Worm (Caenorhabditis elegans): ENCODE measurements around the gene cin-4.
A peak's percentile ranks its signal among the peaks of the same experiment; 100 is the strongest.

Gene cin-4

DNA sequence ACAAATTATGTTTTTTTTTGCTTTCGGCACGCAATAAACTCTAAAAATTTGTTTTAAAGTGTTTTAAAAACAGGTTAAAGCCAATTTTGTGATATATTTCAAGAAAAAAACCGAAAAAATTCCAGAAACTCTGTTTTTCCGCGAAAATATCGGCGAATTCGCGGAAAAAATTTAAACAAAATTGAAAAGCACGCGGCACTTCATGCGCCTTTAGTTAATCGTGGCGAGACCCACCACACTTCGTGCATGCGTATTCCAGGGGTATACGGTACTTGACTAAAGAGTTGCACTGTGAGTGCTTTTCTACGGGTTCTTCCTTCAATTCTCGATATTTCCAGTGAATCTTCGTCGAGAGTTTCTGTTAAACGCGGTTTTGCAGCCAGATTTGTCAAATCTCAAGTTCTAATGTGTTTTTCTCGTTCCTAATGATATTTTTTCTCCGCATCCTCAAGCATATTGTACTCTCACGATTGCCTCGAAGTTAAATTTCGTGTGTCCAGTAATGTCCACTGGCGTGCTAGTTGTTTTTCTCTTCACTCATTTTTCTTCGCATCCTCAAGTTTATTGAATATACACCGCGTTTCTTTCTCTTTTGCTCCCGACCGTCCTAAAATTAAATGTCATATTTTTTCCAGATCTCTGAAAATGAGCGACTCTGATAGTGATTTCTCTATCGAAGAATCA lies at the start of gene cin-4:
cin-4 (plus strand) TSS at position 634 of the 684 bp plus-strand sequence.
- no peak for TF ChIP-seq ceh-22 (tag; optimal IDR thresholded peaks at IDR 0.05)
- TF ChIP-seq elt-2 (tag; optimal IDR thresholded peaks at IDR 0.05): no peak
- no peak for TF ChIP-seq ceh-45 (GFP tag; IDR thresholded peaks at IDR 0.05)
- TF ChIP-seq sox-4 (tag; optimal IDR thresholded peaks at IDR 0.05): no peak
- TF ChIP-seq zip-5 (tag; optimal IDR thresholded peaks at IDR 0.05): no peak

DNA sequence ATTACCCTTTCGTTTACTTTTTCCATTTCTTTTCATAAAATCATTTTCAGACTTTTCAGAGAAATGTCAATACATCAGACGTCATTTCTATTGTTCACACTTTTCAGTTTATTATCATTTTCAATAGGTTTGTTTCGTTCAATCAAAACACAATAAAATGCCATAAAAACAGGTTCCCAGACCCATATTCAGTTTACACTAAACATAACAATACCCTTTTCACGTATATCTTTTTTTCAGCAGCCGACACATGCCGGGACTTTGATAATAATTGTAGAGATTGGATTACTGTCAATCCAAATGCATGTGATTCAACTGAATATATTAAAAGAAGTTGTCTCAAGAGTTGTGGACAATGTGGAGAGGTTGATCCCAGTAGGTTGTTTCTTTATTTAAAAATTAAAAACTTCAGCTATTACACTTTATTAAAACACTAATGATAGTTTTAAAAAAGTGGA lies 48.2 kb upstream of the cin-4 start, which contains the start of gene C15F1.1:
C15F1.1 (plus strand) TSS at position 51 of the 458 bp plus-strand sequence.
- TF ChIP-seq sox-4 (tag; optimal IDR thresholded peaks at IDR 0.05) (no peak), ceh-31 (tag; optimal IDR thresholded peaks at IDR 0.05) (no peak), nhr-232 (tag; optimal IDR thresholded peaks at IDR 0.05) (no peak), odd-2 (tag; optimal IDR thresholded peaks at IDR 0.05) (no peak)

DNA sequence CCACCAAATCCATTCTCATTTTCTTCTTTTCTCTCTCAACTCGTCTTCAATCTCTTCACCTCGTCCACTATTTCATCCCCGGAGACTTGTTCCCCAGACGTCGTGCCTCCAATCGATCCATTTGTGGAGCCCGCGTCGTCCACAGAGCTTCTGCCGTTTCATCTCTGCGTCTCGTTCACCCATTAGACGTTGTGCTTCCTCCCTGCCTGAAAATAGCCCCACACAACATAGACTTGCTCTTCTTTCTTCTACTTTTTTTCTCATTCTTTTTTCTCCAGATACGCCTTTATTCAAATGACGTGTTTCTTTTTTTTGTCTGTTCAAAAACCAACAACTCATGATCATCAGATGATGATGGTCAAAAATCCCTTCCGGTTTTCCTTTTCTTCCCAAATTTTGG lies 45.1 kb upstream of the cin-4 start:
- TF ChIP-seq ceh-19 (GFP tag; optimal IDR thresholded peaks at IDR 0.05): peak; percentile 26
- no peak for TF ChIP-seq C38D4.7 (GFP tag; optimal IDR thresholded peaks at IDR 0.05)
- no peak for TF ChIP-seq zip-5 (tag; optimal IDR thresholded peaks at IDR 0.05)
- TF ChIP-seq ceh-48 (tag; optimal IDR thresholded peaks at IDR 0.05): peak; percentile 75
- TF ChIP-seq unc-3 (GFP tag; conservative IDR thresholded peaks at IDR 0.05): no peak
- peak; percentile 30 for TF ChIP-seq unc-3 (tag; optimal IDR thresholded peaks at IDR 0.05)
- TF ChIP-seq tbx-2 (tag; optimal IDR thresholded peaks at IDR 0.05): peak; percentile 26
- no peak for TF ChIP-seq F13H6.1 (tag; optimal IDR thresholded peaks at IDR 0.05)
- no peak for TF ChIP-seq hlh-13 (GFP tag; optimal IDR thresholded peaks at IDR 0.05)
- no peak for TF ChIP-seq ceh-45 (GFP tag; IDR thresholded peaks at IDR 0.05)
- peak; percentile 20 for TF ChIP-seq ref-2 (tag; optimal IDR thresholded peaks at IDR 0.05)
- TF ChIP-seq ceh-14 (tag; optimal IDR thresholded peaks at IDR 0.05): peak; percentile 29
- peak; percentile 62 for TF ChIP-seq nfya-1 (tag; optimal IDR thresholded peaks at IDR 0.05)
- TF ChIP-seq C08G9.2 (tag; optimal IDR thresholded peaks at IDR 0.05): no peak
- TF ChIP-seq pros-1 (tag; optimal IDR thresholded peaks at IDR 0.05): no peak
- TF ChIP-seq mec-3 (tag; optimal IDR thresholded peaks at IDR 0.05; ENCODE audit: borderline replicate concordance): no peak
- TF ChIP-seq pha-2 (tag; optimal IDR thresholded peaks at IDR 0.05): no peak
- peak; percentile 80 for TF ChIP-seq unc-42 (tag; optimal IDR thresholded peaks at IDR 0.05)
- TF ChIP-seq unc-86 (tag; optimal IDR thresholded peaks at IDR 0.05): no peak
- TF ChIP-seq ztf-16 (tag; optimal IDR thresholded peaks at IDR 0.05): no peak
- peak; percentile 77 for TF ChIP-seq ceh-31 (tag; optimal IDR thresholded peaks at IDR 0.05)
- TF ChIP-seq hlh-8 (tag; optimal IDR thresholded peaks at IDR 0.05): no peak
- no peak for TF ChIP-seq tbx-7 (tag; optimal IDR thresholded peaks at IDR 0.05)
- TF ChIP-seq rnt-1 (tag; optimal IDR thresholded peaks at IDR 0.05): no peak
- TF ChIP-seq ceh-22 (tag; optimal IDR thresholded peaks at IDR 0.05): no peak
- TF ChIP-seq pag-3 (tag; optimal IDR thresholded peaks at IDR 0.05; ENCODE audit: borderline replicate concordance): no peak
- TF ChIP-seq ceh-18 (tag; optimal IDR thresholded peaks at IDR 0.05): peak; percentile 13
- no peak for TF ChIP-seq nhr-232 (tag; optimal IDR thresholded peaks at IDR 0.05)
- TF ChIP-seq K09A11.1 (tag; optimal IDR thresholded peaks at IDR 0.05; ENCODE audit: insufficient read depth): no peak
- peak; percentile 33 for TF ChIP-seq ceh-34 (tag; optimal IDR thresholded peaks at IDR 0.05)
- no peak for TF ChIP-seq sox-4 (tag; optimal IDR thresholded peaks at IDR 0.05)
- TF ChIP-seq npax-4 (tag; optimal IDR thresholded peaks at IDR 0.05): no peak
- no peak for TF ChIP-seq lim-6 (tag; optimal IDR thresholded peaks at IDR 0.05)
- TF ChIP-seq K02D7.2 (tag; optimal IDR thresholded peaks at IDR 0.05): no peak
- TF ChIP-seq fkh-10 (GFP tag; optimal IDR thresholded peaks at IDR 0.05): no peak
- TF ChIP-seq madf-2 (tag; optimal IDR thresholded peaks at IDR 0.05): no peak
